Worm (Caenorhabditis elegans) whole organism, young adult: Measurements from ENCODE around the gene tcl-2.

Experiments
- F55B11.4 ChIP-seq: sonication (generic microtip); optimal IDR thresholded peaks from 2 replicates; lab custom pipeline; 2016; ENCODE audit warnings: missing compliant biosample characterization, missing genetic modification characterization, borderline replicate concordance; ENCODE audit not compliant: insufficient read depth
- T07F8.4 ChIP-seq: sonication (generic microtip); optimal IDR thresholded peaks from 2 replicates; lab custom pipeline; 2016; ENCODE audit warnings: mild to moderate bottlenecking, missing genetic modification characterization, moderate library complexity, missing compliant biosample characterization
- Y79H2A.3 ChIP-seq: fragments of 200-800 bp; sonication (Bioruptor generic); conservative IDR thresholded peaks from 2 replicates; pipeline ENCODE4 v1.3.6; 2022; ENCODE audit warnings: missing genetic modification reagents, missing genetic modification characterization, missing compliant biosample characterization
- cebp-2 ChIP-seq: fragments of 200-800 bp; sonication (Bioruptor generic); IDR thresholded peaks from 2 replicates; pipeline ENCODE4 v1.3.6; 2022; ENCODE audit warnings: missing genetic modification characterization, missing compliant biosample characterization
- ets-4 ChIP-seq: fragments of 200-800 bp; sonication (Bioruptor generic); optimal IDR thresholded peaks from 2 replicates; lab custom pipeline; 2018; ENCODE audit warnings: mild to moderate bottlenecking, missing genetic modification characterization, missing compliant biosample characterization
- fkh-3 ChIP-seq: sonication (generic microtip); optimal IDR thresholded peaks from 2 replicates; lab custom pipeline; 2016; ENCODE audit warnings: mild to moderate bottlenecking, missing genetic modification characterization, missing compliant biosample characterization
- let-526 ChIP-seq: fragments of 200-800 bp; sonication (Bioruptor generic); IDR thresholded peaks from 2 replicates; pipeline ENCODE4 v1.3.6; 2022; ENCODE audit warnings: missing genetic modification reagents, missing genetic modification characterization, missing compliant biosample characterization
- lin-35 ChIP-seq, 3 experiments: fragments of 150-350 bp in 2 of 3; sonication (generic microtip) in 1 of 3; optimal IDR thresholded peaks; 2 replicates each; lab custom pipeline; 2014 to 2018; ENCODE audit warnings: missing biosample characterization in 3 of 3, missing genetic modification characterization in 3 of 3, missing genetic modification reagents in 3 of 3
- snpc-4 ChIP-seq, 5 experiments: fragments of 150-350 bp in 1 of 5; sonication (generic microtip) in 4 of 5; optimal IDR thresholded peaks; 2 replicates each; lab custom pipeline; 2014 to 2018; ENCODE audit warnings: missing genetic modification characterization in 5 of 5, missing biosample characterization in 3 of 5, antibody characterized with exemption in 2 of 5, mild to moderate bottlenecking in 2 of 5, missing compliant biosample characterization in 2 of 5, missing genotype in 2 of 5, moderate library complexity in 2 of 5, missing genetic modification reagents in 1 of 5
- unc-62 ChIP-seq: fragments of 150-350 bp; optimal IDR thresholded peaks from 2 replicates; lab custom pipeline; 2014; ENCODE audit warnings: missing biosample characterization, missing genetic modification reagents, missing genetic modification characterization
- zim-3 ChIP-seq: sonication (generic microtip); optimal IDR thresholded peaks from 2 replicates; lab custom pipeline; 2017; ENCODE audit warnings: mild to moderate bottlenecking, missing genetic modification characterization, moderate library complexity, missing compliant biosample characterization
- ztf-18 ChIP-seq: sonication (generic microtip); optimal IDR thresholded peaks from 2 replicates; lab custom pipeline; 2016; ENCODE audit warnings: missing genotype, mild to moderate bottlenecking, missing genetic modification characterization, missing compliant biosample characterization
- ztf-6 ChIP-seq: fragments of 200-800 bp; sonication (Bioruptor generic); IDR thresholded peaks from 2 replicates; pipeline ENCODE4 v1.3.6; 2022; ENCODE audit warnings: missing genetic modification reagents, missing genetic modification characterization, missing compliant biosample characterization

- TF ChIP-seq ztf-18 (tag; lab: Kevin White, UChicago) (no peak), fkh-3 (tag; lab: Kevin White, UChicago) (no peak), let-526 (no peak), T07F8.4 (tag; lab: Kevin White, UChicago) (no peak), ets-4 (GFP tag; lab: Kevin White, UChicago) (no peak), F55B11.4 (tag; lab: Kevin White, UChicago) (no peak), snpc-4 (GFP tag; optimal IDR thresholded peaks at IDR 0.05; lab: Kevin White, UChicago) (no peak), snpc-4 (tag; optimal IDR thresholded peaks at IDR 0.05; lab: Kevin White, UChicago) (no peak), cebp-2 (GFP tag; lab: Robert Waterston, UW) (no peak), ztf-6 (GFP tag; lab: Robert Waterston, UW) (no peak), unc-62 (GFP tag; lab: Kevin White, UChicago) (no peak), Y79H2A.3 (GFP tag; lab: Robert Waterston, UW) (no peak), lin-35 (GFP tag; optimal IDR thresholded peaks at IDR 0.05; lab: Kevin White, UChicago) (no peak), zim-3 (tag; lab: Kevin White, UChicago) (no peak)
Measured at ce11 chrIV:194442-194841, 15.6 kb downstream of the tcl-2 start, which contains the start of gene csn-3.
